Fruit fly (Drosophila melanogaster): Measurements from ENCODE around the gene CG2680.

CG2680 gene

dm6 chrX:2707377-2708090, at the start of gene CG2680:
CG2680 (minus strand) TSS chrX:2707427.
- no peak for TF ChIP-seq noc (tag; optimal IDR thresholded peaks at IDR 0.05)

dm6 chrX:2749693-2750092, 42.5 kb upstream of the CG2680 start:
- no peak for TF ChIP-seq noc (tag; optimal IDR thresholded peaks at IDR 0.05)

- peak; percentile 93 for TF ChIP-seq noc (tag; optimal IDR thresholded peaks at IDR 0.05)
These were observed 36.8 kb upstream of the CG2680 start, which contains the start of gene Syx4 for dm6 chrX:2744042-2744441. Syx4 (minus strand) TSS chrX:2744076.

- no peak for TF ChIP-seq noc (tag; optimal IDR thresholded peaks at IDR 0.05)
These were observed 36.4 kb upstream of the CG2680 start for dm6 chrX:2743601-2744000.

- peak; percentile 89 for TF ChIP-seq noc (tag; optimal IDR thresholded peaks at IDR 0.05)
These were observed 35.8 kb upstream of the CG2680 start for dm6 chrX:2743020-2743419.

DNA sequence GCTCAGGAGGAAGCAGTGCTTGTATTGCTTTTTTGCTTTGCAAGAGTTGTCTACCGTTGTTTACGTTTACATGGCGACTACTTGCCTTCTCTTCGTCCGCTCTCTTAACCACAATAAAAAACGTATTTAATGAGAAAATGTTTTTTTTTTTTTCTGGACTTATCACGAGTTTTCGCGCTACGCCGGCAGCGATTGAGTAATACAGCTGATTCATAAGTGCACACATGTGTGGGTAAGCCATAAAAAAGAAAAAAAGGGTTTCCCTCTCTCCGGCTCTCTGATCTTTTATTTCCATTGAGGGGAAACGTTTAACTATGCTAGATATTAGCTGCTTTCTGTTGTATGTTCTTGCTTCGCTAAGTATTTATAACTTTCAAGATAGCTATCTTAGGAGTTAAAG, 34.8 kb upstream of the CG2680 start:
- TF ChIP-seq noc (tag; optimal IDR thresholded peaks at IDR 0.05), result no peak

- no peak for TF ChIP-seq noc (tag; optimal IDR thresholded peaks at IDR 0.05)
These were observed 32.9 kb upstream of the CG2680 start, which contains the start of gene kirre for dm6 chrX:2740084-2740483. kirre (plus strand) TSS chrX:2740384.

DNA sequence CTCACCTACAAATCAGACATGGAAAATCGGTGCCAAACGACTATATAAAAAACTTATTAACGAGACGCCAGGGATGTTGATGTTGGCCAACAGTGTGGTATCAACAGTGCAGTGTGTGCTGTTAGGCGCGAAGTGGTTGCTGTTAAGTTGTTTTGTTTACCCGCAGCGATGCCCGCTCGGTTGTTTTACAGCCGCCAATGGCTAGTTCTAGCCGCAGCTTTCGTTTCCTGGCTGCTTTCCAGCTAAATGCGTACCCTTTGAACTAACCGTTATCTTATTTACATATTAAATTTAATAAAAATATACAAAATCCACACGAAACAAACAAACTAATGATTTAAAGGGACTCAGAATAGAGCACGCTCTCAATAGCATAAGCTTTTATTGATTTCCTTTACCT, 31.4 kb upstream of the CG2680 start, which contains the start of gene crm:
crm (minus strand) TSS at position 111 of the 400 bp plus-strand sequence.
- no peak for TF ChIP-seq noc (tag; optimal IDR thresholded peaks at IDR 0.05)

DNA sequence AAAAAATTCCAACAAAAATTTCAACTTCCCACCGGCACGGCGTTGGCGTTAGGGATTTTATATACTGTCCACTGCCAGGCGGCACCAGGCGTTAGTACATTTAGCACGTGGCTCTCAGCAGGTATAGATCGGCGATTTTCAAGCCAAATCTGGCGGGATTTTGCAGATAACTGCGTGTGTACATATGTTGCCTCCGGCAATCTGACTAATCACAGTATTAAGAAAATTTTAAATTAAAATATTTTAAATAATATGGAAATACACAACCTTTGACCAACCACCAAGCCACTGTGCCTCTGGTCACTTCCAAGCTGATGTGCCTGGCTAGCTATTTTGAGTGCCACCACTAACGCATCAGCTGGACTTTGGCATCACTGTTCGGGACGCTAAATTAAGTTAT, 24.9 kb upstream of the CG2680 start, which contains the start of the genes ttm50 and CG2712:
ttm50 (minus strand) TSS at position 64 of the 400 bp plus-strand sequence.
CG2712 (plus strand) TSS at position 343 of the 400 bp plus-strand sequence.
- peak; percentile 58 for TF ChIP-seq noc (tag; optimal IDR thresholded peaks at IDR 0.05)

- TF ChIP-seq noc (tag; optimal IDR thresholded peaks at IDR 0.05), result no peak
These were observed 20.3 kb upstream of the CG2680 start, which contains the start of gene dwg for dm6 chrX:2727506-2727905. dwg (plus strand) TSS chrX:2727698.

DNA sequence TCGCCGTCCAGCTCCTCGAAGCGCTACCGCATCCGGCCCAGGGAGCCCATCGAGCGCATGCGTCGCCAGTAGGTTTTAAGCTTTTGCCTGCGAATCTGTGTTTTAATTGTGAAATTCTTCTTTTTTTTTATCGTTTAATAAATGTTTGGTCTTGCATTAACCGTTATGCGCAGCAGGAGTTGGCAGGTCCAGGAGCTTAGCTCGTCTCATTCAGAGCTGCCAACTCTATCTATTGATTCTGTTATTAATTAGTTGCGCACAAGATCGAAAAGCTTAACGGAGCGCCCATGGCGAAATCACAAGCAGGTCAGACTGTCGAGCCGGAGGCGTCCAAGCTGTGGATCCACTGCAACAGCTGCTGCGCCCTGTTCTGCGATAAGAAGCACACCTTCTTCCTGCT, 19.2 kb upstream of the CG2680 start, which contains the start of gene vilya:
vilya (plus strand) TSS at position 259 of the 400 bp plus-strand sequence.
- no peak for TF ChIP-seq noc (tag; optimal IDR thresholded peaks at IDR 0.05)

dm6 chrX:2720122-2720521, 12.9 kb upstream of the CG2680 start, which contains the start of gene CG2701:
CG2701 (minus strand) TSS chrX:2720327.
- TF ChIP-seq noc (tag; optimal IDR thresholded peaks at IDR 0.05), result no peak

DNA sequence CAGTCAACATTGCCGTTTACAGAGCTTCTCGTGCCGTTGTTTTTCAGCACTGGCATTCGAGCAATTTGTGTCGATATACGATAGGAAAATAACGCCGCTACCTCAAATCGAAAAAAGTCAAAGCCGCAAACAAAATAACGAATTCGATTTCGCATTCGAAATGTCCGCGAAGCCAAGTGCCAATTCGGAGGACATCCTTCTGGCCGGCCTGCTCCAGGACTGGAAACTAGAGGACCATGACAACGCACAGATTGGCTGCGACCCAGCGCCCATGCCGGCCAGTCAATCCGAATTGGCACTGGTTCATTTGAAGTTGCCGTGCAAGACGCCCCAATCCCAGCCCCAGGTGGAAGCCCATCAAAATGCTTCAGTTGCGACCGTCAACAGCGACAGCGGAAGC, 7.5 kb upstream of the CG2680 start:
- no peak for TF ChIP-seq noc (tag; optimal IDR thresholded peaks at IDR 0.05)

dm6 chrX:2713776-2714175, 6.5 kb upstream of the CG2680 start, which contains the start of the genes CG2685 and CG2694:
CG2685 (minus strand) TSS chrX:2713960.
CG2694 (plus strand) TSS chrX:2714079.
- TF ChIP-seq noc (tag; optimal IDR thresholded peaks at IDR 0.05), result no peak

DNA sequence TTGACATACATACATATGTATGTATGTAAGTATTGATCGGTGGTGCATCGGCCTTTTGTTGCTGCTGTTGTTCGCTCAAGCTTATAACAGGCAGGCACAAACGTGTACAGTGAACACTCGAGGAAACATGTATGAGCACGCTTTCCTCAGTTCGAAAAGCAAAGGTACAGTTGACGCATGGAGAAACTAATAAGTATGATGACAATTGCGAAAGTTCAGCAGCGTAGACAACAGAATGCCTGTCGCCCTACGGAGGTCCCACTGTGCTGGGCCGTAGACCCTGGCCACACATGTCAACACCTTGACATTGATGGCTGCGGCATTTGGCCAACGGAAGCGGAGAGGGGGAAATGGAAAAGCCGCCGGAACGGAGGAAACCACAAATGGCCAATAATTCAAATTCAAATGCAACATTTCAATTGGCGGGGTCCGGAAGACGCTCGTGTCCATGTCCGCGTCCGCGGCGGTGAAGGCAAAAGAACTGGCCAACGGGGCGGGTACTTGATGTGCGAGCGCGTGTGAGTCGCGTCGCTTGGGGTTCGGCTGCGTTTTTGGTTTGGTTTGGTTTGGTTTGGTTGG, 1.0 kb upstream of the CG2680 start, which contains the start of gene CG2681:
CG2681 (plus strand) TSS at position 529 of the 579 bp plus-strand sequence.
- no peak for TF ChIP-seq noc (tag; optimal IDR thresholded peaks at IDR 0.05)

DNA sequence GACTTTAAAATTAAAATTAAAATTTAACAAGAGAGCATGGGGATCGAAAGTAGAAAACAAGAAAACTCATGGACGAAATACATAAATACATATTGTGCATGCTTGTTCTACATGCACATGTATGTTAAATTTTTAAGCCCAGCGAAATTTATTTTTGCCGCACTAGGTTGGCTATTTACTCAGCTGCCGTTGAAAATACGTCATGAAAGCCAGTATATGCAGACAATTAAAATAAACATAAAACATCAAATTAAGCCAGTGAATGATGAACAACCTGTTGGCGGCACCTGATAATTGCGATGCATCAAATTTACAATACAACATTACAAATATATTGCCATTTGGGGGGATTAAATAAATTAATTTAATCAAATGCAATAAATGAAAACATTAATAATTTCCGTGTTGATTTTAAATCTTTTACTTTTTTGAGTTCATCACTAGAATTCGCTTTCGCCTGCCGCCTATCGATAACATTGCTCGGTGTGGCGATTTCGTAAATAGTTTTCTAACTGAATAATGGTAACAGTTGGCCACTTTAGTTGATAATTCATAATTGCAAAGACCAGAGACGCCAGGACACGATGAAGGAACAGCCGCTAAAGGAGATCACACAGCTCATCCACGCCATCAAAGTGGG, 3.0 kb downstream of the CG2680 start, which contains the start of gene eIF2Bbeta:
eIF2Bbeta (plus strand) TSS at position 438 of the 640 bp plus-strand sequence.
- TF ChIP-seq noc (tag; optimal IDR thresholded peaks at IDR 0.05), result no peak

Measured in whole organism, larva.